Fruit fly (Drosophila melanogaster) whole organism, embryonic: ENCODE results near the gene MsR1.

Source experiments
- Aef1 ChIP-seq: fragments of 200-800 bp; sonication (Bioruptor generic); IDR thresholded peaks from 3 replicates; pipeline ENCODE4 v1.3.6; 2022; ENCODE audit warnings: missing biosample characterization, missing genetic modification characterization
- Asciz ChIP-seq: fragments of 200-800 bp; sonication (Bioruptor generic); optimal IDR thresholded peaks from 2 replicates; lab custom pipeline; 2017; ENCODE audit warnings: missing biosample characterization, mild to moderate bottlenecking, missing genetic modification characterization, missing genetic modification reagents
- CG1024 ChIP-seq: fragments of 200-800 bp; sonication (Bioruptor generic); IDR thresholded peaks from 2 replicates; pipeline ENCODE4 v1.3.6; 2022; ENCODE audit warnings: missing biosample characterization, missing genetic modification characterization
- CG10543 ChIP-seq: fragments of 200-800 bp; sonication (Bioruptor generic); optimal IDR thresholded peaks from 3 replicates; lab custom pipeline; 2017; ENCODE audit warnings: missing biosample characterization, mild to moderate bottlenecking, missing genetic modification characterization, moderate library complexity
- CG10654 ChIP-seq: fragments of 200-800 bp; sonication (Bioruptor generic); optimal IDR thresholded peaks from 2 replicates; lab custom pipeline; 2016; ENCODE audit warnings: missing biosample characterization, missing genetic modification characterization
- CG11723 ChIP-seq: fragments of 200-800 bp; sonication (Bioruptor generic); optimal IDR thresholded peaks from 2 replicates; lab custom pipeline; 2017; ENCODE audit warnings: missing biosample characterization, mild to moderate bottlenecking, missing genetic modification characterization
- CG12219 ChIP-seq: fragments of 200-800 bp; sonication (Bioruptor generic); optimal IDR thresholded peaks from 3 replicates; lab custom pipeline; 2018; ENCODE audit warnings: missing biosample characterization, mild to moderate bottlenecking, missing genetic modification characterization
- CG1233 ChIP-seq: fragments of 200-800 bp; sonication (Bioruptor generic); optimal IDR thresholded peaks from 4 replicates; lab custom pipeline; 2018; ENCODE audit warnings: missing biosample characterization, mild to moderate bottlenecking, missing genetic modification characterization
- CG17186 ChIP-seq: fragments of 200-800 bp; sonication (Bioruptor generic); optimal IDR thresholded peaks from 3 replicates; lab custom pipeline; 2017; ENCODE audit warnings: missing biosample characterization, missing genetic modification reagents, missing genetic modification characterization
- CG17328 ChIP-seq: fragments of 200-800 bp; sonication (Bioruptor generic); IDR thresholded peaks from 2 replicates; pipeline ENCODE4 v1.3.6; 2022; ENCODE audit warnings: missing biosample characterization, missing genetic modification characterization
- CG18619 ChIP-seq: fragments of 200-800 bp; sonication (Bioruptor generic); optimal IDR thresholded peaks from 3 replicates; lab custom pipeline; 2017; ENCODE audit warnings: missing biosample characterization, mild to moderate bottlenecking, missing genetic modification characterization
- CG2116 ChIP-seq: fragments of 200-800 bp; sonication (Bioruptor generic); optimal IDR thresholded peaks from 3 replicates; lab custom pipeline; 2018; ENCODE audit warnings: missing biosample characterization, mild to moderate bottlenecking, missing genetic modification characterization
- CG2889 ChIP-seq: fragments of 200-800 bp; sonication (Bioruptor generic); IDR thresholded peaks from 3 replicates; pipeline ENCODE4 v1.3.6; 2022; ENCODE audit warnings: missing biosample characterization, missing genetic modification characterization
- CG3065 ChIP-seq: fragments of 200-800 bp; sonication (Bioruptor generic); optimal IDR thresholded peaks from 2 replicates; lab custom pipeline; 2016; ENCODE audit warnings: missing biosample characterization, missing genetic modification characterization
- CG32767 ChIP-seq: fragments of 200-800 bp; sonication (Bioruptor generic); IDR thresholded peaks from 2 replicates; pipeline ENCODE4 v1.3.6; 2022; ENCODE audit warnings: missing biosample characterization, missing genetic modification characterization
- CG3281 ChIP-seq: fragments of 200-800 bp; sonication (Bioruptor generic); optimal IDR thresholded peaks from 3 replicates; lab custom pipeline; 2017; ENCODE audit warnings: missing biosample characterization, mild to moderate bottlenecking, missing genetic modification characterization
- CG33557 ChIP-seq: fragments of 200-800 bp; sonication (Bioruptor generic); optimal IDR thresholded peaks from 2 replicates; lab custom pipeline; 2019; ENCODE audit warnings: missing biosample characterization, mild to moderate bottlenecking, missing genetic modification characterization, moderate library complexity
- CG4730 ChIP-seq: fragments of 200-800 bp; sonication (Bioruptor generic); IDR thresholded peaks from 2 replicates; pipeline ENCODE4 v1.3.6; 2022; ENCODE audit warnings: missing biosample characterization, missing genetic modification characterization
- CG5245 ChIP-seq: fragments of 200-800 bp; sonication (Bioruptor generic); optimal IDR thresholded peaks from 3 replicates; lab custom pipeline; 2016; ENCODE audit warnings: missing biosample characterization, missing genetic modification characterization
- CG6791 ChIP-seq: fragments of 200-800 bp; sonication (Bioruptor generic); IDR thresholded peaks from 3 replicates; pipeline ENCODE4 v1.3.6; 2022; ENCODE audit warnings: missing biosample characterization, missing genetic modification characterization; ENCODE audit not compliant: partially characterized antibody
- CG6813 ChIP-seq: fragments of 200-800 bp; sonication (Bioruptor generic); optimal IDR thresholded peaks from 2 replicates; lab custom pipeline; 2017; ENCODE audit warnings: missing biosample characterization, missing genetic modification characterization, mild to moderate bottlenecking, moderate library complexity, missing genetic modification reagents
- CG7357 ChIP-seq: fragments of 200-800 bp; sonication (Bioruptor generic); IDR thresholded peaks from 3 replicates; pipeline ENCODE4 v1.3.6; 2022; ENCODE audit warnings: missing biosample characterization, missing genetic modification characterization
- CG7963 ChIP-seq: fragments of 200-800 bp; sonication (Bioruptor generic); IDR thresholded peaks from 3 replicates; pipeline ENCODE4 v1.3.6; 2022; ENCODE audit warnings: missing biosample characterization, missing genetic modification characterization; ENCODE audit not compliant: partially characterized antibody
- CG7987 ChIP-seq: fragments of 200-800 bp; sonication (Bioruptor generic); optimal IDR thresholded peaks from 2 replicates; lab custom pipeline; 2018; ENCODE audit warnings: missing biosample characterization, mild to moderate bottlenecking, missing genetic modification characterization, moderate library complexity
- CG8765 ChIP-seq: fragments of 200-800 bp; sonication (Bioruptor generic); IDR thresholded peaks from 2 replicates; pipeline ENCODE4 v1.3.6; 2022; ENCODE audit warnings: missing biosample characterization, missing genetic modification characterization
- Dad ChIP-seq: fragments of 200-800 bp; sonication (Bioruptor generic); optimal IDR thresholded peaks from 3 replicates; lab custom pipeline; 2016; ENCODE audit warnings: missing biosample characterization, missing genetic modification characterization
- Hmx ChIP-seq: fragments of 200-800 bp; sonication (Bioruptor generic); optimal IDR thresholded peaks from 2 replicates; lab custom pipeline; 2016; ENCODE audit warnings: missing biosample characterization, missing genetic modification characterization
- Jarid2 ChIP-seq: fragments of 200-800 bp; sonication (Bioruptor generic); optimal IDR thresholded peaks from 3 replicates; lab custom pipeline; 2017; ENCODE audit warnings: mild to moderate bottlenecking, missing biosample characterization, missing genetic modification reagents, missing genetic modification characterization
- Lhr ChIP-seq: fragments of 200-800 bp; sonication (Bioruptor generic); optimal IDR thresholded peaks from 3 replicates; lab custom pipeline; 2017; ENCODE audit warnings: mild to moderate bottlenecking, missing biosample characterization, missing genetic modification reagents, missing genetic modification characterization
- NK7.1 ChIP-seq: fragments of 200-800 bp; sonication (Bioruptor generic); optimal IDR thresholded peaks from 3 replicates; lab custom pipeline; 2016; ENCODE audit warnings: missing biosample characterization, missing genetic modification characterization
- Ptx1 ChIP-seq: fragments of 200-800 bp; sonication (Bioruptor generic); IDR thresholded peaks from 2 replicates; pipeline ENCODE4 v1.3.6; 2022; ENCODE audit warnings: missing biosample characterization, missing genetic modification characterization
- Sin3A ChIP-seq: fragments of >200 bp; optimal IDR thresholded peaks from 2 replicates; lab custom pipeline; 2018
- Sox100B ChIP-seq: fragments of 200-800 bp; sonication (Bioruptor generic); optimal IDR thresholded peaks from 3 replicates; lab custom pipeline; 2018; ENCODE audit warnings: missing biosample characterization, mild to moderate bottlenecking, missing genetic modification characterization
- YL-1 ChIP-seq: fragments of 200-800 bp; sonication (Bioruptor generic); optimal IDR thresholded peaks from 3 replicates; lab custom pipeline; 2017; ENCODE audit warnings: missing biosample characterization, mild to moderate bottlenecking, missing genetic modification characterization
- amos ChIP-seq: fragments of 200-800 bp; sonication (Bioruptor generic); IDR thresholded peaks from 2 replicates; pipeline ENCODE4 v1.3.6; 2022; ENCODE audit warnings: missing biosample characterization, missing genetic modification characterization; ENCODE audit not compliant: partially characterized antibody
- cato ChIP-seq: fragments of 200-800 bp; sonication (Bioruptor generic); optimal IDR thresholded peaks from 2 replicates; lab custom pipeline; 2016; ENCODE audit warnings: missing biosample characterization, missing genetic modification characterization, borderline replicate concordance
- caup ChIP-seq: fragments of 200-800 bp; sonication (Bioruptor generic); optimal IDR thresholded peaks from 3 replicates; lab custom pipeline; 2017; ENCODE audit warnings: missing biosample characterization, mild to moderate bottlenecking, missing genetic modification characterization, moderate library complexity; ENCODE audit not compliant: severe bottlenecking
- grn ChIP-seq: fragments of 200-800 bp; sonication (Bioruptor generic); optimal IDR thresholded peaks from 3 replicates; lab custom pipeline; 2017; ENCODE audit warnings: missing biosample characterization, missing genetic modification characterization
- gsb-n ChIP-seq: fragments of 200-800 bp; sonication (Bioruptor generic); optimal IDR thresholded peaks from 3 replicates; lab custom pipeline; 2018; ENCODE audit warnings: missing biosample characterization, mild to moderate bottlenecking, missing genetic modification characterization
- gt ChIP-seq: fragments of 200-800 bp; sonication (Bioruptor generic); IDR thresholded peaks from 2 replicates; pipeline ENCODE4 v1.3.6; 2022; ENCODE audit warnings: missing biosample characterization, missing genetic modification characterization
- ham ChIP-seq: fragments of 200-800 bp; sonication (Bioruptor generic); IDR thresholded peaks from 2 replicates; pipeline ENCODE4 v1.3.6; 2022; ENCODE audit warnings: missing biosample characterization, missing genetic modification characterization
- insv ChIP-seq, 2 experiments: fragments of 200-800 bp; sonication (Bioruptor generic); optimal IDR thresholded peaks; 3 replicates each; lab custom pipeline; 2016 to 2018; ENCODE audit warnings: missing biosample characterization in 2 of 2, missing genetic modification characterization in 2 of 2
- mld ChIP-seq: fragments of 200-800 bp; sonication (Bioruptor generic); IDR thresholded peaks from 3 replicates; pipeline ENCODE4 v1.3.6; 2022; ENCODE audit warnings: missing biosample characterization, missing genetic modification characterization; ENCODE audit not compliant: partially characterized antibody
- nmo ChIP-seq: fragments of 200-800 bp; sonication (Bioruptor generic); optimal IDR thresholded peaks from 2 replicates; lab custom pipeline; 2018; ENCODE audit warnings: missing biosample characterization, mild to moderate bottlenecking, missing genetic modification characterization, moderate library complexity
- org-1 ChIP-seq: fragments of 200-800 bp; sonication (Bioruptor generic); optimal IDR thresholded peaks from 2 replicates; lab custom pipeline; 2017; ENCODE audit warnings: missing biosample characterization, missing genetic modification characterization
- pnt ChIP-seq: fragments of 200-800 bp; sonication (Bioruptor generic); optimal IDR thresholded peaks from 3 replicates; lab custom pipeline; 2016; ENCODE audit warnings: missing biosample characterization, missing genetic modification characterization
- run ChIP-seq: fragments of 200-800 bp; sonication (Bioruptor generic); optimal IDR thresholded peaks from 3 replicates; lab custom pipeline; 2018; ENCODE audit warnings: missing biosample characterization, mild to moderate bottlenecking, missing genetic modification characterization
- salm ChIP-seq: fragments of 200-800 bp; sonication (Bioruptor generic); optimal IDR thresholded peaks from 2 replicates; lab custom pipeline; 2018; ENCODE audit warnings: missing biosample characterization, mild to moderate bottlenecking, missing genetic modification characterization
- sens-2 ChIP-seq: fragments of 200-800 bp; sonication (Bioruptor generic); IDR thresholded peaks from 2 replicates; pipeline ENCODE4 v1.3.6; 2022; ENCODE audit warnings: missing biosample characterization, missing genetic modification characterization
- seq ChIP-seq: fragments of 200-800 bp; sonication (Bioruptor generic); IDR thresholded peaks from 2 replicates; pipeline ENCODE4 v1.3.6; 2022; ENCODE audit warnings: missing biosample characterization, missing genetic modification characterization

The MsR1 gene

DNA sequence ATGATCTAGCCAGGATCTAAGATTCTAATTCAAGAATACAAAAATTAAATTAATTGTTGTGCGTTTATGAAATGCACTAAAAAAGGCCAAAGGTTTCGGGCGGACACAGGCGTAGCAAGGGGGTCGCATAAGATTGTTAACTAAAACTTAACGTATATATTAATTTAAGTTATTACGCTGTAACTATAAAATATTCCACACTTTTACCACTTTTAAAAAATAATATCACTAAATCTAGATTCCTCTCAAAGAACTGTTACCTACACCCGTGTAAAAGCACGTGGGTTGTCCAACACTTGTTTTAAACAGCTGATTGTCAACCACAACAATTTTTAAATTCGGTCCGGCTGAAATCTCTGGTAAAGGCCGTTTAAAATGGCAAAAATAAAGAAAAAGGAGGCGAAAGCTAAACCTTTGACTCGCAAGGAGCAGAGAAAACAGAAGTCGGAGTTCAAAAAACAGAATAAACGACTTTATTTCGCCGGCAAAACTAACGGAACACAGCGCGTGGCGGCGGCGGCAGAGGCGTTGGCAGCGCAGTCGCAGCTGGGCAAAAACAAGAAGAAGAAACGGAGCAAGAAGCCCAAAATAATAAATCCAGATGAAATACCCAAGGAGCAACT, 51.0 kb downstream of the MsR1 start, which contains the start of the genes mRpL23 and CG9004 (continued):
- peak; percentile 99 for TF ChIP-seq CG18619
- peak; percentile 97 for TF ChIP-seq Hmx (GFP tag; lab: Kevin White, UChicago)
- peak; percentile 91 for TF ChIP-seq CG2116 (GFP tag; lab: Kevin White, UChicago)
- peak; percentile 99 for TF ChIP-seq cato
- peak; percentile 96 for TF ChIP-seq CG7987 (GFP tag; lab: Kevin White, UChicago)
- TF ChIP-seq CG33557 (GFP tag; lab: Kevin White, UChicago) = peak; percentile 96
- peak; percentile 100 for TF ChIP-seq nmo (GFP tag; lab: Kevin White, UChicago)
- TF ChIP-seq CG7357 = peak; percentile 99
- peak; percentile 99 for TF ChIP-seq CG10654 (GFP tag; lab: Kevin White, UChicago)
- TF ChIP-seq Sin3A = peak; percentile 71
- peak; percentile 99 for TF ChIP-seq CG32767
- TF ChIP-seq CG7963 (GFP tag; lab: Robert Waterston, UW) = no peak
- peak; percentile 99 for TF ChIP-seq gt (GFP tag; lab: Robert Waterston, UW)
- peak; percentile 99 for TF ChIP-seq sens-2 (GFP tag; lab: Robert Waterston, UW)
- no peak for TF ChIP-seq mld
- peak; percentile 54 to 76 for TF ChIP-seq insv (GFP tag; optimal IDR thresholded peaks at IDR 0.05; lab: Kevin White, UChicago)
- no peak for TF ChIP-seq CG6791 (GFP tag; lab: Robert Waterston, UW)
- TF ChIP-seq Sox100B (GFP tag; lab: Kevin White, UChicago) = peak; percentile 97
- peak; percentile 99 for TF ChIP-seq caup (GFP tag; lab: Kevin White, UChicago)
- peak; percentile 97 for TF ChIP-seq CG3065 (GFP tag; lab: Kevin White, UChicago)
- TF ChIP-seq grn (GFP tag; lab: Kevin White, UChicago) = peak; percentile 89
- peak; percentile 97 for TF ChIP-seq Asciz (GFP tag; lab: Kevin White, UChicago)
- peak; percentile 99 for TF ChIP-seq CG8765 (GFP tag; lab: Robert Waterston, UW)
- peak; percentile 97 for TF ChIP-seq run
- TF ChIP-seq pnt (GFP tag; lab: Kevin White, UChicago) = peak; percentile 99
- peak; percentile 98 for TF ChIP-seq gsb-n
- peak; percentile 100 for TF ChIP-seq CG2889 (GFP tag; lab: Robert Waterston, UW)
- TF ChIP-seq ham (GFP tag; lab: Robert Waterston, UW) = peak; percentile 98
- peak; percentile 99 for TF ChIP-seq Dad (GFP tag; lab: Kevin White, UChicago)
- peak; percentile 97 for TF ChIP-seq CG1024 (GFP tag; lab: Robert Waterston, UW)
- peak; percentile 97 for TF ChIP-seq NK7.1 (GFP tag; lab: Kevin White, UChicago)
- peak; percentile 99 for TF ChIP-seq seq
- TF ChIP-seq CG17328 (GFP tag; lab: Robert Waterston, UW) = peak; percentile 100
- TF ChIP-seq CG4730 = peak; percentile 100
- peak; percentile 96 for TF ChIP-seq CG11723 (GFP tag; lab: Kevin White, UChicago)
- TF ChIP-seq CG17186 (GFP tag; lab: Kevin White, UChicago) = peak; percentile 96
- TF ChIP-seq CG6813 (GFP tag; lab: Kevin White, UChicago) = peak; percentile 97
- peak; percentile 98 for TF ChIP-seq CG3281 (GFP tag; lab: Kevin White, UChicago)
- peak; percentile 97 for TF ChIP-seq CG10543 (GFP tag; lab: Kevin White, UChicago)
- peak; percentile 100 for TF ChIP-seq Aef1 (GFP tag; lab: Robert Waterston, UW)
- TF ChIP-seq org-1 = peak; percentile 97
- TF ChIP-seq YL-1 (GFP tag; lab: Kevin White, UChicago) = peak; percentile 98
- TF ChIP-seq Jarid2 (GFP tag; lab: Kevin White, UChicago) = peak; percentile 89
- TF ChIP-seq salm (tag; lab: Kevin White, UChicago) = peak; percentile 98
- peak; percentile 97 for TF ChIP-seq Lhr
- TF ChIP-seq Ptx1 (GFP tag; lab: Robert Waterston, UW) = peak; percentile 100
- TF ChIP-seq CG1233 (GFP tag; lab: Kevin White, UChicago) = peak; percentile 99
- no peak for TF ChIP-seq amos (GFP tag; lab: Robert Waterston, UW)
- peak; percentile 99 for TF ChIP-seq CG5245 (GFP tag; lab: Kevin White, UChicago)
- TF ChIP-seq CG12219 (GFP tag; lab: Kevin White, UChicago) = peak; percentile 98
